Worm (Caenorhabditis elegans): ENCODE measurements around the gene K07F5.17.

Gene K07F5.17

ce11 chrIV:9843760-9844159 is 1.6 kb downstream of the K07F5.17 start, which contains the start of gene nspd-2:
nspd-2 (plus strand) TSS chrIV:9844060.
- TF ChIP-seq snpc-4 (tag; optimal IDR thresholded peaks at IDR 0.05) (no peak), eor-1 (tag; optimal IDR thresholded peaks at IDR 0.05) (no peak), mml-1 (tag; optimal IDR thresholded peaks at IDR 0.05) (no peak), pqm-1 (tag; optimal IDR thresholded peaks at IDR 0.05) (no peak), fkh-10 (GFP tag; optimal IDR thresholded peaks at IDR 0.05) (no peak), nhr-28 (tag; optimal IDR thresholded peaks at IDR 0.05) (no peak), lsy-12 (tag; optimal IDR thresholded peaks at IDR 0.05) (no peak)

DNA sequence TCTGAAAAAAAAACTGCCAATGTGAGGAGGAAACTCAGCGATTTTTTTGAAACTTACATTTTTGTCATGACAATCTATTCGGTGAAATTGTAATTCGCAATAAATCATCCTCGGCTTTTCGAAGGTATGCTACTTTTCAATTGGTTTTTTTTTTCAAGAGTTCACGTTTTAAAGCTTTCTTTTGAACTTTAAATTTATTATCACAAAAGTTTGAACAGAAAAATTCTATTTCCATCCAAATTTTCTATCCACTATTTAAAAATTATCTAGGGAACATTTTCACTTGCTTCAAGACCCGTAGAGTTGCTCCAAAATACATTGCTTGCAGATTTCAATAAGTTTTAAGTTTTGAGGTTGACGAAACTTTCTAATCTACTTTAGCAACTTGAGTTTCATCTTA is 4.4 kb downstream of the K07F5.17 start, which contains the start of gene K07F5.6:
K07F5.6 (minus strand) TSS at position 101 of the 400 bp plus-strand sequence.
- TF ChIP-seq nhr-67 (tag; optimal IDR thresholded peaks at IDR 0.05) (no peak), ceh-82 (tag; optimal IDR thresholded peaks at IDR 0.05) (no peak), nhr-23 (tag; optimal IDR thresholded peaks at IDR 0.05) (no peak), elt-2 (tag; optimal IDR thresholded peaks at IDR 0.05) (no peak), R02D3.7 (tag; optimal IDR thresholded peaks at IDR 0.05) (no peak), ztf-11 (tag; optimal IDR thresholded peaks at IDR 0.05) (no peak), skn-1 (tag; optimal IDR thresholded peaks at IDR 0.05) (no peak), ZK546.5 (tag; optimal IDR thresholded peaks at IDR 0.05) (no peak), unc-39 (tag; optimal IDR thresholded peaks at IDR 0.05) (no peak), daf-12 (tag; optimal IDR thresholded peaks at IDR 0.05) (no peak), lin-15B (tag; optimal IDR thresholded peaks at IDR 0.05) (no peak), nhr-77 (tag; optimal IDR thresholded peaks at IDR 0.05) (no peak), aly-2 (tag; optimal IDR thresholded peaks at IDR 0.05) (no peak), nhr-28 (tag; optimal IDR thresholded peaks at IDR 0.05) (no peak), hmg-11 (tag; optimal IDR thresholded peaks at IDR 0.05) (no peak), nhr-11 (tag; optimal IDR thresholded peaks at IDR 0.05) (no peak)

DNA sequence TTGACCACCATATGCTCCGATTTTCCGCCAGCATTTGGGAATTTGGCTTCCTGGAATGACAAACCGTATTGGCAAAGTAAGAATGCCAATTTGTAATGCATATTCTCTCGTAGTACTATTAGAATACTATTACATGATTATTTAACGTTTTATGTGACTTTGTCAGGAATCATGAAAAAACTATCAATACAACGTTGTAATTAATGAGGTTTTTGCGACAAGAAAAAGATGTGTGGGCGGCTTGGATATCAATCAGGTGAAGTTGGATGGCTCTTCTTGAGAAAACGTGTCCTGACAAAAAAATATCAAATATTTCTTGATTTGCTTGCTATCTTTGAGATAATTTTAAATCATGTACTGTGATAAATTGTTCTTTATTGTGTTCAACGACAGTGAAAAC is 5.9 kb downstream of the K07F5.17 start, which contains the start of gene K07F5.7:
K07F5.7 (minus strand) TSS at position 101 of the 400 bp plus-strand sequence.
- TF ChIP-seq unc-62 (GFP tag; optimal IDR thresholded peaks at IDR 0.05) (no peak), zag-1 (tag; optimal IDR thresholded peaks at IDR 0.05) (no peak), nhr-67 (tag; optimal IDR thresholded peaks at IDR 0.05) (no peak), hmg-11 (tag; optimal IDR thresholded peaks at IDR 0.05) (no peak), aly-2 (tag; optimal IDR thresholded peaks at IDR 0.05) (no peak)

ce11 chrIV:9849624-9850023 is 7.5 kb downstream of the K07F5.17 start, which contains the start of gene K07F5.8:
K07F5.8 (minus strand) TSS chrIV:9849724.
- TF ChIP-seq nhr-11 (tag; optimal IDR thresholded peaks at IDR 0.05): no peak
- TF ChIP-seq daf-12 (tag; optimal IDR thresholded peaks at IDR 0.05): no peak
- no peak for TF ChIP-seq ceh-28 (tag; optimal IDR thresholded peaks at IDR 0.05)
- no peak for TF ChIP-seq tbx-2 (tag; optimal IDR thresholded peaks at IDR 0.05)
- TF ChIP-seq zag-1 (tag; optimal IDR thresholded peaks at IDR 0.05): no peak
- no peak for TF ChIP-seq nhr-67 (tag; optimal IDR thresholded peaks at IDR 0.05)
- no peak for TF ChIP-seq pha-4 (tag; optimal IDR thresholded peaks at IDR 0.05)
- no peak for TF ChIP-seq fkh-2 (tag; optimal IDR thresholded peaks at IDR 0.05)
- TF ChIP-seq R02D3.7 (tag; optimal IDR thresholded peaks at IDR 0.05): no peak
- no peak for TF ChIP-seq nhr-23 (tag; optimal IDR thresholded peaks at IDR 0.05)
- no peak for TF ChIP-seq skn-1 (tag; optimal IDR thresholded peaks at IDR 0.05)
- no peak for TF ChIP-seq ceh-82 (tag; optimal IDR thresholded peaks at IDR 0.05)
- no peak for TF ChIP-seq nfya-1 (tag; optimal IDR thresholded peaks at IDR 0.05; ENCODE audit: insufficient read depth)
- no peak for TF ChIP-seq lsy-12 (tag; optimal IDR thresholded peaks at IDR 0.05)
- no peak for TF ChIP-seq hmg-11 (tag; optimal IDR thresholded peaks at IDR 0.05)
- no peak for TF ChIP-seq nhr-12 (tag; optimal IDR thresholded peaks at IDR 0.05)
- TF ChIP-seq unc-39 (tag; optimal IDR thresholded peaks at IDR 0.05): no peak

DNA sequence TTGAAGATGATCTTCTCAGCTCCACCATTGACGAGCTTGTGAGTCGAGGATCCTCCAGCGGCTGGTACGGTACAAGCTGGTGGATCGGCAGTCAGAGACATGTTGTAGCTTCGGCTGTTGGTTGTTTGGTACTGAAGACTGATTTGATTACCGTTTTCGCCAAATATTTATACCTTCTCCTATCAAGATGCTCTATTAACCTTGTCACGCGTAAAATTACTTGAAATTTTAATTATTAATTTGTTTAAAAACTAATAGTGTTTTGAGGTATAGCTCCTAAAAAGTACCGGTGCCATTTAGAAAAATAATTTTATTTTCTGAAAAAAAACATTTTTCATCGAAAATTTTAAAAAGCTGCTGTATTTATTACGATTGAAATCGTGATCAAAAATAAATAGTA is 8.8 kb downstream of the K07F5.17 start, which contains the start of gene ssp-10:
ssp-10 (minus strand) TSS at position 101 of the 400 bp plus-strand sequence.
- TF ChIP-seq eor-1 (tag; optimal IDR thresholded peaks at IDR 0.05): no peak
- TF ChIP-seq R02D3.7 (tag; optimal IDR thresholded peaks at IDR 0.05): no peak
- TF ChIP-seq pha-4 (tag; optimal IDR thresholded peaks at IDR 0.05): no peak
- TF ChIP-seq daf-12 (tag; optimal IDR thresholded peaks at IDR 0.05): no peak
- TF ChIP-seq pqm-1 (tag; optimal IDR thresholded peaks at IDR 0.05): no peak
- no peak for TF ChIP-seq nhr-25 (tag; optimal IDR thresholded peaks at IDR 0.05)
- TF ChIP-seq snpc-4 (tag; optimal IDR thresholded peaks at IDR 0.05): no peak
- no peak for TF ChIP-seq elt-1 (tag; optimal IDR thresholded peaks at IDR 0.05)
- TF ChIP-seq fkh-2 (tag; optimal IDR thresholded peaks at IDR 0.05): no peak
- TF ChIP-seq nhr-77 (tag; optimal IDR thresholded peaks at IDR 0.05): no peak
- no peak for TF ChIP-seq ceh-28 (tag; optimal IDR thresholded peaks at IDR 0.05)
- no peak for TF ChIP-seq ceh-16 (tag; optimal IDR thresholded peaks at IDR 0.05)
- TF ChIP-seq ceh-82 (tag; optimal IDR thresholded peaks at IDR 0.05): no peak
